Worm (Caenorhabditis elegans): ENCODE data around the gene atat-2.
A peak's percentile ranks its signal among the peaks of the same experiment; 100 is the strongest.

The atat-2 gene

DNA sequence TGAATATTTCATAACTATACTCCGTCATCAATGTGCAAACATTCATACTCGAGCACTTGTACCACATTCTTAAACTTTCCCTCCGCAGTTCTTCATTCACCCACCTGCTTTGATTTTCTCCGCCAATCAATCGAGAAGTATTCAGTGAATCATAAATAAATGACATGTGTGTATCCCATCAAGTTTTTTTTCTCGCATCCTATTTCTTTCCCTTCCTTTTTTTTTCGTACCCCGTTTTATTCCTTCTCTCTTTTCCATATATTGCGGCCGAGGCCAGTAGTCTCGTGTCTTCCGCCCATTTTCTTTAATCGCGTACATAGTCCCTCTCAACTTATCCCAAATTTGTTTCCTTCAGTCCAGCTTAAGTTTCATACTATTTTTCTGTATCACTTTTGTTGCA lies at the start of gene atat-2:
TSS of gene atat-2 (plus strand) at position 398 of the 400 bp plus-strand sequence.
- TF ChIP-seq zag-1 (tag; optimal IDR thresholded peaks at IDR 0.05) (no peak), nhr-23 (tag; optimal IDR thresholded peaks at IDR 0.05) (peak; percentile 51), nhr-43 (tag; optimal IDR thresholded peaks at IDR 0.05; ENCODE audit: poor library complexity, severe bottlenecking) (peak; percentile 39), lin-39 (tag; optimal IDR thresholded peaks at IDR 0.05) (peak; percentile 5), tbx-2 (tag; optimal IDR thresholded peaks at IDR 0.05) (peak; percentile 12), hmg-11 (tag; optimal IDR thresholded peaks at IDR 0.05) (peak; percentile 4), ama-1 (optimal IDR thresholded peaks at IDR 0.05) (no peak)

DNA sequence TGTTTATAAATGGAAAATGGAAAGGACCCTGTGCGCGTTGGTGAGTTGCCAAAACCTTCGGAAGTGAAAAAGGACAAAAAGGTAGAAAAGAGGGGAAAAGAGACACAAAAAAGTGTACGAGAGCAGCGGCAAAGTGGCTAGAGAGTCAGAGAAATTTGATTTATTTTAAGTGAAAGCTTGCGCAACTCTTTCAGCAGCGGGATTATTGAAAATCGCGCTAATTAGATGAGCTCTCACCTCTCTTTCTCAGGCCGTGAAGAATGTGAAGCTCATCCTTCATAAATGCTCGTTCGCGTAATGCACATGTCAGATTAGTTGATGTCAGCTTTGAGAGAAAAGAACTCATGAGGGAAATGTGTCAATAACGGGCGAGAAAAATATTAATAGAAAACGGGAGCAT lies 49.7 kb upstream of the atat-2 start:
- peak; percentile 89 for TF ChIP-seq fkh-10 (GFP tag; optimal IDR thresholded peaks at IDR 0.05)
- TF ChIP-seq egl-27 (tag; optimal IDR thresholded peaks at IDR 0.05) = no peak

DNA sequence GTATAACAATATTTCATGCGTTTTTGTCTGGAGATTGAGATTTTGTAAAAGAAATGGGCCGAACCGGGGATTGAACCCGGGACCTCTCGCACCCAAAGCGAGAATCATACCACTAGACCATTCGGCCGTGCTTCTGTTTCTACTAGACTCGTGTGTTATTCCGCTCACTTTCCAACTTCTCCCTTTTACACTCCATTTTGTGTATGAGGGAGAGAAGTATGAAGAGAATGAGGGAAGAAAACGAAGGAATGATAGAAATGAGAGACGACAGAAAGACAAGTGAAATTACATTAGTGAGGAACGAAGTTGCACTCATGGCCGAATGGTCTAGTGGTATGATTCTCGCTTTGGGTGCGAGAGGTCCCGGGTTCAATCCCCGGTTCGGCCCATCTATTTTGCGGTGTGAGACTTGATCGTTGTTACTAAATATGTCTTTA lies 47.7 kb upstream of the atat-2 start:
- TF ChIP-seq nhr-12 (tag; optimal IDR thresholded peaks at IDR 0.05) (no peak), ZK546.5 (tag; optimal IDR thresholded peaks at IDR 0.05) (no peak), lin-39 (tag; optimal IDR thresholded peaks at IDR 0.05) (peak; percentile 82), egl-27 (tag; optimal IDR thresholded peaks at IDR 0.05) (peak; percentile 79), ceh-82 (tag; optimal IDR thresholded peaks at IDR 0.05) (peak; percentile 70), unc-39 (tag; optimal IDR thresholded peaks at IDR 0.05) (peak; percentile 37), elt-1 (tag; optimal IDR thresholded peaks at IDR 0.05) (no peak), fkh-10 (GFP tag; optimal IDR thresholded peaks at IDR 0.05) (peak; percentile 55), nhr-11 (tag; optimal IDR thresholded peaks at IDR 0.05) (peak; percentile 66), hmg-11 (tag; optimal IDR thresholded peaks at IDR 0.05) (peak; percentile 98), fkh-2 (tag; optimal IDR thresholded peaks at IDR 0.05) (peak; percentile 27), nhr-25 (tag; optimal IDR thresholded peaks at IDR 0.05) (peak; percentile 85), ceh-16 (tag; optimal IDR thresholded peaks at IDR 0.05) (no peak), fos-1 (tag; optimal IDR thresholded peaks at IDR 0.05) (no peak), nhr-23 (tag; optimal IDR thresholded peaks at IDR 0.05) (peak; percentile 59), eor-1 (tag; optimal IDR thresholded peaks at IDR 0.05) (peak in 1 of 2 experiments; percentile 72), jun-1 (tag; optimal IDR thresholded peaks at IDR 0.05) (peak; percentile 77), R02D3.7 (tag; optimal IDR thresholded peaks at IDR 0.05) (peak; percentile 14), ztf-11 (tag; optimal IDR thresholded peaks at IDR 0.05) (peak; percentile 26), nhr-28 (tag; optimal IDR thresholded peaks at IDR 0.05) (no peak), elt-2 (tag; optimal IDR thresholded peaks at IDR 0.05) (peak; percentile 57), elt-3 (tag; optimal IDR thresholded peaks at IDR 0.05) (peak in 1 of 3 experiments; percentile 76), lsy-12 (tag; optimal IDR thresholded peaks at IDR 0.05) (peak; percentile 88), pqm-1 (tag; optimal IDR thresholded peaks at IDR 0.05) (peak; percentile 58), sea-2 (GFP tag; optimal IDR thresholded peaks at IDR 0.05) (peak; percentile 93), nhr-43 (tag; optimal IDR thresholded peaks at IDR 0.05; ENCODE audit: poor library complexity, severe bottlenecking) (peak; percentile 78), mml-1 (tag; optimal IDR thresholded peaks at IDR 0.05) (no peak), nhr-67 (tag; optimal IDR thresholded peaks at IDR 0.05) (no peak), aly-2 (tag; optimal IDR thresholded peaks at IDR 0.05) (peak; percentile 10), mdl-1 (tag; optimal IDR thresholded peaks at IDR 0.05) (no peak), tbx-2 (tag; optimal IDR thresholded peaks at IDR 0.05) (peak; percentile 87), snpc-4 (tag; optimal IDR thresholded peaks at IDR 0.05) (peak; percentile 35), skn-1 (tag; optimal IDR thresholded peaks at IDR 0.05) (no peak), egl-5 (tag; optimal IDR thresholded peaks at IDR 0.05) (peak; percentile 78), lin-15B (tag; optimal IDR thresholded peaks at IDR 0.05) (peak; percentile 2), zag-1 (tag; optimal IDR thresholded peaks at IDR 0.05) (peak; percentile 72), nhr-76 (tag; optimal IDR thresholded peaks at IDR 0.05) (no peak), ceh-28 (tag; optimal IDR thresholded peaks at IDR 0.05) (peak; percentile 74), daf-12 (tag; optimal IDR thresholded peaks at IDR 0.05) (no peak), nhr-77 (tag; optimal IDR thresholded peaks at IDR 0.05) (peak; percentile 21), pha-4 (tag; optimal IDR thresholded peaks at IDR 0.05) (peak; percentile 60), nhr-237 (tag; optimal IDR thresholded peaks at IDR 0.05) (no peak), nfya-1 (tag; optimal IDR thresholded peaks at IDR 0.05; ENCODE audit: insufficient read depth) (peak; percentile 87), ama-1 (optimal IDR thresholded peaks at IDR 0.05) (peak; percentile 22), unc-62 (GFP tag; optimal IDR thresholded peaks at IDR 0.05) (peak; percentile 57), ceh-9 (tag; optimal IDR thresholded peaks at IDR 0.05) (no peak), ztf-4 (tag; optimal IDR thresholded peaks at IDR 0.05) (peak; percentile 85)
